Worm (Caenorhabditis elegans) whole organism, L4 larva: Measurements from ENCODE around the gene T02C1.2.

Source experiments
- egl-27 ChIP-seq: sonication (generic microtip); optimal IDR thresholded peaks from 3 replicates; lab custom pipeline; 2017; ENCODE audit warnings: missing biosample characterization, missing genetic modification reagents, missing genetic modification characterization
- mes-2 ChIP-seq: sonication (generic microtip); optimal IDR thresholded peaks from 2 replicates; lab custom pipeline; 2016; ENCODE audit warnings: missing genotype, mild to moderate bottlenecking, missing genetic modification characterization, missing compliant biosample characterization; ENCODE audit not compliant: poor library complexity, severe bottlenecking
- nhr-28 ChIP-seq: fragments of 150-350 bp; optimal IDR thresholded peaks from 2 replicates; lab custom pipeline; 2014; ENCODE audit warnings: missing biosample characterization, missing genetic modification characterization
- rbr-2 ChIP-seq: sonication (generic microtip); optimal IDR thresholded peaks from 2 replicates; lab custom pipeline; 2016; ENCODE audit warnings: missing genotype, missing genetic modification characterization, missing compliant biosample characterization
- snpc-1.2 ChIP-seq: fragments of 200-800 bp; sonication (Bioruptor generic); IDR thresholded peaks from 2 replicates; pipeline ENCODE4 v1.3.6; 2022; ENCODE audit warnings: missing genetic modification reagents, missing genetic modification characterization, missing compliant biosample characterization
- spr-3 ChIP-seq: fragments of 200-800 bp; sonication (Bioruptor generic); optimal IDR thresholded peaks from 2 replicates; lab custom pipeline; 2018; ENCODE audit warnings: mild to moderate bottlenecking, missing genetic modification characterization, missing compliant biosample characterization

ce11 chrIII:9271389-9271918 lies 20.6 kb downstream of the T02C1.2 start:
- TF ChIP-seq snpc-1.2, result no peak
- TF ChIP-seq nhr-28 (tag; lab: Kevin White, UChicago), result no peak
- TF ChIP-seq spr-3 (GFP tag; lab: Kevin White, UChicago), result no peak
- no peak for TF ChIP-seq egl-27
- TF ChIP-seq mes-2, result no peak
- no peak for TF ChIP-seq rbr-2 (tag; lab: Kevin White, UChicago)
